Fruit fly (Drosophila melanogaster) whole organism, pupa: Measurements from ENCODE around the gene Sec10.

Source experiments
- CG10348 ChIP-seq: fragments of 200-800 bp; sonication (Bioruptor generic); IDR thresholded peaks from 2 replicates; pipeline ENCODE4 v1.3.6; 2022; ENCODE audit warnings: missing biosample characterization, missing genetic modification characterization
- CG12605 ChIP-seq: fragments of 200-800 bp; sonication (Bioruptor generic); IDR thresholded peaks from 2 replicates; pipeline ENCODE4 v1.3.6; 2022; ENCODE audit warnings: missing biosample characterization, missing genetic modification characterization
- CG32121 ChIP-seq: fragments of 200-800 bp; sonication (Bioruptor generic); IDR thresholded peaks from 2 replicates; pipeline ENCODE4 v1.3.6; 2022; ENCODE audit warnings: missing biosample characterization, missing genetic modification characterization
- CG8159 ChIP-seq: fragments of 200-800 bp; sonication (Bioruptor generic); optimal IDR thresholded peaks from 3 replicates; lab custom pipeline; 2018; ENCODE audit warnings: missing biosample characterization, mild to moderate bottlenecking, missing genetic modification characterization, moderate library complexity
- CG9948 ChIP-seq: fragments of 200-800 bp; sonication (Bioruptor generic); optimal IDR thresholded peaks from 2 replicates; lab custom pipeline; 2018; ENCODE audit warnings: missing biosample characterization, mild to moderate bottlenecking, missing genetic modification characterization, moderate library complexity
- EcR ChIP-seq: fragments of 200-800 bp; sonication (Bioruptor generic); optimal IDR thresholded peaks from 3 replicates; lab custom pipeline; 2019; ENCODE audit warnings: missing biosample characterization, missing genetic modification characterization, mild to moderate bottlenecking, moderate library complexity, missing genetic modification reagents
- Pif1A ChIP-seq: fragments of 200-800 bp; sonication (Bioruptor generic); optimal IDR thresholded peaks from 3 replicates; lab custom pipeline; 2016; ENCODE audit warnings: missing biosample characterization, missing genetic modification characterization
- fd96Ca ChIP-seq: fragments of 200-800 bp; sonication (Bioruptor generic); IDR thresholded peaks from 3 replicates; pipeline ENCODE4 v1.3.6; 2022; ENCODE audit warnings: missing biosample characterization, missing genetic modification characterization
- gl ChIP-seq: fragments of 200-800 bp; sonication (Bioruptor generic); optimal IDR thresholded peaks from 2 replicates; lab custom pipeline; 2018; ENCODE audit warnings: missing biosample characterization, mild to moderate bottlenecking, missing genetic modification characterization

dm6 chr3R:24106879-24107441, 27.7 kb upstream of the Sec10 start, which contains the start of gene CG10694:
- TF ChIP-seq gl: no peak
- TF ChIP-seq CG12605 (GFP tag; lab: Robert Waterston, UW): no peak
- no peak for TF ChIP-seq Pif1A (GFP tag; lab: Kevin White, UChicago)
- TF ChIP-seq CG8159: no peak
- no peak for TF ChIP-seq CG9948 (tag; lab: Kevin White, UChicago)
- no peak for TF ChIP-seq EcR (GFP tag; lab: Kevin White, UChicago)
- no peak for TF ChIP-seq CG32121
- no peak for TF ChIP-seq fd96Ca (GFP tag; lab: Robert Waterston, UW)
- no peak for TF ChIP-seq CG10348
